Worm (Caenorhabditis elegans) whole organism, L3 larva: ENCODE results near the gene ZC239.14.
A peak's percentile ranks its signal among the peaks of the same experiment; 100 is the strongest.

Source experiments
- R02D3.7 ChIP-seq: fragments of 150-350 bp; optimal IDR thresholded peaks from 2 replicates; lab custom pipeline; 2014; ENCODE audit warnings: missing biosample characterization, missing genetic modification characterization
- aly-2 ChIP-seq: fragments of 150-350 bp; optimal IDR thresholded peaks from 2 replicates; lab custom pipeline; 2014; ENCODE audit warnings: missing biosample characterization, missing genetic modification characterization
- ama-1 ChIP-seq: fragments of 150-350 bp; optimal IDR thresholded peaks from 2 replicates; lab custom pipeline; 2018
- ceh-28 ChIP-seq: fragments of 150-350 bp; optimal IDR thresholded peaks from 2 replicates; lab custom pipeline; 2014; ENCODE audit warnings: missing biosample characterization, missing genetic modification reagents, missing genetic modification characterization
- ceh-9 ChIP-seq: sonication (generic microtip); optimal IDR thresholded peaks from 2 replicates; lab custom pipeline; 2018; ENCODE audit warnings: missing biosample characterization, missing genetic modification characterization
- daf-12 ChIP-seq: fragments of 150-350 bp; optimal IDR thresholded peaks from 2 replicates; lab custom pipeline; 2014; ENCODE audit warnings: missing biosample characterization, missing genetic modification reagents, missing genetic modification characterization
- egl-5 ChIP-seq: fragments of 150-350 bp; optimal IDR thresholded peaks from 2 replicates; lab custom pipeline; 2017; ENCODE audit warnings: missing biosample characterization, missing genetic modification reagents, missing genetic modification characterization, inconsistent platforms
- elt-2 ChIP-seq: sonication (generic microtip); optimal IDR thresholded peaks from 2 replicates; lab custom pipeline; 2016; ENCODE audit warnings: missing genetic modification reagents, mild to moderate bottlenecking, missing genetic modification characterization, missing compliant biosample characterization
- elt-3 ChIP-seq, 3 experiments: fragments of 150-350 bp in 1 of 3; sonication (generic microtip) in 2 of 3; optimal IDR thresholded peaks; 2 replicates in 2 of 3; 4 replicates in 1 of 3; lab custom pipeline; 2014 to 2017; ENCODE audit warnings: missing biosample characterization in 3 of 3, missing genetic modification characterization in 3 of 3
- eor-1 ChIP-seq, 2 experiments: fragments of 150-350 bp; optimal IDR thresholded peaks; 2 replicates each; lab custom pipeline; 2014 to 2018; ENCODE audit warnings: missing biosample characterization in 2 of 2, missing genetic modification characterization in 2 of 2
- fos-1 ChIP-seq: fragments of 150-350 bp; optimal IDR thresholded peaks from 2 replicates; lab custom pipeline; 2014; ENCODE audit warnings: missing biosample characterization, missing genetic modification characterization
- jun-1 ChIP-seq: fragments of 150-350 bp; optimal IDR thresholded peaks from 2 replicates; lab custom pipeline; 2014; ENCODE audit warnings: missing biosample characterization, missing genetic modification reagents, missing genetic modification characterization
- lin-15B ChIP-seq: fragments of 150-350 bp; optimal IDR thresholded peaks from 2 replicates; lab custom pipeline; 2014; ENCODE audit warnings: missing biosample characterization, missing genetic modification characterization
- lin-39 ChIP-seq: fragments of 150-350 bp; optimal IDR thresholded peaks from 2 replicates; lab custom pipeline; 2018; ENCODE audit warnings: missing biosample characterization, missing genetic modification reagents, missing genetic modification characterization
- nfya-1 ChIP-seq: sonication (generic microtip); optimal IDR thresholded peaks from 2 replicates; lab custom pipeline; 2017; ENCODE audit warnings: missing genetic modification characterization, mild to moderate bottlenecking, missing compliant biosample characterization, antibody characterized with exemption, moderate library complexity; ENCODE audit not compliant: insufficient read depth
- nhr-12 ChIP-seq: fragments of 150-350 bp; optimal IDR thresholded peaks from 2 replicates; lab custom pipeline; 2014; ENCODE audit warnings: missing biosample characterization, missing genetic modification characterization
- nhr-23 ChIP-seq: fragments of 150-350 bp; optimal IDR thresholded peaks from 2 replicates; lab custom pipeline; 2014; ENCODE audit warnings: missing biosample characterization, missing genetic modification reagents, missing genetic modification characterization
- nhr-237 ChIP-seq: fragments of 150-350 bp; optimal IDR thresholded peaks from 2 replicates; lab custom pipeline; 2014; ENCODE audit warnings: missing biosample characterization, missing genetic modification characterization
- nhr-25 ChIP-seq: sonication (generic microtip); optimal IDR thresholded peaks from 2 replicates; lab custom pipeline; 2017; ENCODE audit warnings: missing biosample characterization, missing genetic modification characterization
- nhr-43 ChIP-seq: sonication (generic microtip); optimal IDR thresholded peaks from 2 replicates; lab custom pipeline; 2016; ENCODE audit warnings: mild to moderate bottlenecking, missing genetic modification characterization, missing compliant biosample characterization; ENCODE audit not compliant: poor library complexity, severe bottlenecking
- nhr-67 ChIP-seq: fragments of 150-350 bp; optimal IDR thresholded peaks from 2 replicates; lab custom pipeline; 2014; ENCODE audit warnings: missing biosample characterization, missing genetic modification characterization
- nhr-76 ChIP-seq: fragments of 150-350 bp; sonication (generic microtip); optimal IDR thresholded peaks from 5 replicates; lab custom pipeline; 2014; ENCODE audit warnings: missing biosample characterization, missing genetic modification characterization
- nhr-77 ChIP-seq: fragments of 150-350 bp; optimal IDR thresholded peaks from 2 replicates; lab custom pipeline; 2014; ENCODE audit warnings: missing biosample characterization, missing genetic modification characterization
- pha-4 ChIP-seq: fragments of 150-350 bp; optimal IDR thresholded peaks from 2 replicates; lab custom pipeline; 2014; ENCODE audit warnings: missing biosample characterization, missing genetic modification reagents, missing genetic modification characterization
- pqm-1 ChIP-seq: fragments of 150-350 bp; optimal IDR thresholded peaks from 2 replicates; lab custom pipeline; 2017; ENCODE audit warnings: missing biosample characterization, missing genetic modification characterization, inconsistent platforms
- sea-2 ChIP-seq: fragments of 150-350 bp; sonication (generic microtip); optimal IDR thresholded peaks from 4 replicates; lab custom pipeline; 2014; ENCODE audit warnings: missing biosample characterization, missing genetic modification reagents, missing genetic modification characterization
- skn-1 ChIP-seq: fragments of 150-350 bp; optimal IDR thresholded peaks from 2 replicates; lab custom pipeline; 2014; ENCODE audit warnings: missing biosample characterization, missing genetic modification characterization
- tbx-2 ChIP-seq: sonication (generic microtip); optimal IDR thresholded peaks from 2 replicates; lab custom pipeline; 2016; ENCODE audit warnings: mild to moderate bottlenecking, missing genetic modification characterization, missing compliant biosample characterization
- unc-39 ChIP-seq: sonication (generic microtip); optimal IDR thresholded peaks from 4 replicates; lab custom pipeline; 2017; ENCODE audit warnings: missing biosample characterization, missing genetic modification characterization
- unc-62 ChIP-seq: fragments of 150-350 bp; sonication (generic microtip); optimal IDR thresholded peaks from 4 replicates; lab custom pipeline; 2014; ENCODE audit warnings: missing biosample characterization, missing genetic modification reagents, missing genetic modification characterization
- ztf-11 ChIP-seq: fragments of 150-350 bp; optimal IDR thresholded peaks from 2 replicates; lab custom pipeline; 2014; ENCODE audit warnings: missing biosample characterization, missing genetic modification characterization
- ztf-4 ChIP-seq: fragments of 150-350 bp; optimal IDR thresholded peaks from 2 replicates; lab custom pipeline; 2014; ENCODE audit warnings: missing biosample characterization, missing genetic modification characterization

The ZC239.14 gene

DNA sequence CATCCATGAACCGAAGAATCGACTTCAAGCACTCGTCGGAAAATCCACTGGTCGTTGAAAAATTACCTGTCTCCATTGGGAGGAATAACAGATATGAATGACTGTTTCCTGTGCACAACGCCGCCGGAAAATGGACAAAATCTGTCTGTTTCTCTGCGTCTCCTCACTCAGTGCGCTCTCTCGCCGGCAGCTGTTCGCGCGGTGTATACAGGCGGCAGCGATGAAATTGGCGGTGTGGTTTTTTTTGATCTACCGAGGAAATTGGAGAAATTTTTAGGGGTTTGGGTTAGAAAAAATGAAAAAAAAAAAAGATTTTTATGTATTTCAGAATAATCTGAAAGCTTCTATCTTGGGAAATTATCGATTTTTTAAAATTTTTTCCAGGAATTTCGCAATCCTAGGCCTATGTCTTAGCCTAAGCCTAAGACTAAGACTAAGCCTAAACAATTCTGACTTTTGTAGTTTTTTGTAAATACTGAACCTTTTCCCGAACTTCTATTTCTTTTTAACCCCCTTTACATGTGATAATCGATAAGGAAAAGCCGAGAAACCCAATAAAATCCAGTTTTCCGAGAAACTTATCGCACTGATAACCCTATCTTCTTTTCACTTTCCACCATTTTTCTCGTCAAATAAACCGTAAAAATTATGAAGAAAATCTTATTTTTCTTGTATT lies 26.3 kb upstream of the ZC239.14 start, which contains the start of the genes fbxc-50 and C17F4.2:
TSS of gene fbxc-50 (minus strand) at position 81 of the 676 bp plus-strand sequence.
TSS of gene C17F4.2 (plus strand) at position 626 of the 676 bp plus-strand sequence.
- TF ChIP-seq lin-39 (tag; lab: Kevin White, UChicago) (no peak), nhr-43 (tag; lab: Kevin White, UChicago) (no peak), nhr-25 (tag; lab: Kevin White, UChicago) (no peak), ceh-28 (tag; lab: Kevin White, UChicago) (no peak), elt-3 (tag; optimal IDR thresholded peaks at IDR 0.05; lab: Kevin White, UChicago) (no peak)
- TF ChIP-seq, all 47 proteins: peak for 0

DNA sequence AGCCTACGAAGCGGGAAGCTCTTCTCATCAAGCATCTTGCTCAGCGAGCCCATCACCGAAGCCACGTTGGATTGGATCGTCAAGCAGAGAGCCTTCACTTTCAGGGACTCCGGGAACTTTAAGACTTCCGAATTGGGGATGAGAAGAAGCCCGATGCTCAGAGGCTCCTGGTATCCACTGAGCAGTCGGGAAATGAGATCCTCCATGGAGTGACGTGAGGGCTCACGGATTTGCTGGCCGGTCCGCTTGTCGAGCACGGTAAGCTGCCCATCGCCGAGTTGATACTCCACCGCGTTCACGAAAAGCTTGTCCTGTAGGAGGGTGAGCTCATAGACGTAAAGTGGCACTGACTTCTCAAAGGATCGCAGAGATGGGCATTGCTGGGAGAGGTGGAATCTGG lies 25.7 kb upstream of the ZC239.14 start:
- no peak for TF ChIP-seq R02D3.7
- no peak for TF ChIP-seq ama-1 (lab: Kevin White, UChicago)
- no peak for TF ChIP-seq ceh-9 (tag; lab: Kevin White, UChicago)
- TF ChIP-seq, all 47 proteins: peak for 0

DNA sequence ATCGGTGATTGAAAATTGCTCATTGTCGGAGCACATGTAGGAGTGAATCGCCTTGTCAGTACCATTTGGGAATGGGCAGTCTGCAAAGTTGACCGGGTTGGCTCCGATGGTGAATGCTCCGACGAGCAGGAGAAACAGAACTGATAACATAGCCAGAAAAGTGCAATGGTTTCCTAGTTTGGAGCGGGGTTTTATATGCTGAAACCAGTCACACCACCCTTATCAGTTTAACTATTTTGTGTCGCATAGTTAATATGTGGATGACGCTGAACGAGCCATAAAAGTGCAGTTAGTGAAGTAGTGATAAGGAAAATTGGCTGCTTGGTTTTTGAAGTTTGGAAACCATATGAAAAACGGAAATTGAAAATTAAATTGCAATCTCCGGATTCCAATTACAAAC lies 24.0 kb upstream of the ZC239.14 start, which contains the start of gene C17F4.7:
TSS of gene C17F4.7 (minus strand) at position 180 of the 400 bp plus-strand sequence.
- TF ChIP-seq pha-4 (tag; lab: Kevin White, UChicago) (no peak), ama-1 (lab: Kevin White, UChicago) (no peak), unc-62 (GFP tag; lab: Kevin White, UChicago) (no peak), nhr-25 (tag; lab: Kevin White, UChicago) (no peak), pqm-1 (tag; lab: Kevin White, UChicago) (peak; percentile 96), elt-2 (tag; lab: Kevin White, UChicago) (peak; percentile 99), ceh-28 (tag; lab: Kevin White, UChicago) (no peak), nfya-1 (no peak), jun-1 (tag; lab: Kevin White, UChicago) (peak; percentile 71), lin-15B (no peak), nhr-67 (no peak), ztf-11 (tag; lab: Kevin White, UChicago) (no peak), tbx-2 (tag; lab: Kevin White, UChicago) (no peak)

DNA sequence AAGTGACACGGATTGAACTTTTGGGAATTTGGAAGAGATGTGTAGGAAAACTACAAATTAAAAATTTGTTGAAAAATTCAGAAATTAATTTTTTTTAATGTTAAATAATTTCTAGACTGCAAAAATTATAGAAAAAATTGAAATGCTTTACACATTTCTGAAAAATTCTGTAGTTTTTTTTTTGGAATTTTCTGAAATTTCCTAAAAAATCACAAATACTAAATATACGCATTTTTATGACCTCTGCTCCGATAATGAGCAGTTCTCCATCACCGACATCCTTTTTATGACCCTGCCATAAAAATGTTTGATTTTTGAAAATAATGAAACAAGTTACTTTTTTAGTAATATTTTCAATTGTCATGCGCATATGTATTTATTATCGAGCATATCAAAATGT lies 22.9 kb upstream of the ZC239.14 start:
- TF ChIP-seq nhr-237 (tag; lab: Kevin White, UChicago), result no peak
- no peak for TF ChIP-seq pqm-1 (tag; lab: Kevin White, UChicago)
- peak; percentile 54 for TF ChIP-seq nhr-77
- TF ChIP-seq nhr-12 (tag; lab: Kevin White, UChicago), result no peak
- no peak for TF ChIP-seq tbx-2 (tag; lab: Kevin White, UChicago)
- TF ChIP-seq eor-1 (tag; optimal IDR thresholded peaks at IDR 0.05; lab: Kevin White, UChicago), result no peak
- TF ChIP-seq egl-5 (tag; lab: Kevin White, UChicago), result no peak
- TF ChIP-seq skn-1 (tag; lab: Kevin White, UChicago), result no peak
- no peak for TF ChIP-seq ztf-4 (tag; lab: Kevin White, UChicago)
- no peak for TF ChIP-seq R02D3.7
- TF ChIP-seq nhr-76 (tag; lab: Kevin White, UChicago), result no peak
- TF ChIP-seq fos-1 (tag; lab: Kevin White, UChicago), result peak; percentile 9
- TF ChIP-seq nhr-67, result no peak
- no peak for TF ChIP-seq ama-1 (lab: Kevin White, UChicago)
- TF ChIP-seq elt-2 (tag; lab: Kevin White, UChicago), result peak; percentile 50
- TF ChIP-seq ceh-9 (tag; lab: Kevin White, UChicago), result no peak

DNA sequence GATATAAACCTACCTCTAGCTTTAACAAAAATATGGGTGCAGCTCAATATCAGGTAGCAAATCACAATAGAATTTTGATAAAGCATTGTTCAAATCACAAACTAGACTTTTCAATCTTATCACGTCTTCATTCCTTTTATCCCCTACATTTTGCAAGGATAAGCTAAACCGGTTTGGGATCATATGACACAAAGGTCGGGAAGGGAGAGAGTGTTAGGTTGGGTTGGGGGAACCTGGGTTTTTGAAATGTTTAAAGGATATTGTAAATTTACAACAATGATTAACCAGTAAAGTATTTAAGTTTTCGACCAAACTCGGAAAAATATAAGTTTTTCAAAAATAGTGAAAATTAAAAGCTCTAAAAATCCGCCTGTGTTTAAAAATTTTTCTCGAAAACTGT lies 22.2 kb upstream of the ZC239.14 start, which contains the start of gene C17F4.12:
TSS of gene C17F4.12 (minus strand) at position 101 of the 400 bp plus-strand sequence.
- TF ChIP-seq unc-39 (tag; lab: Kevin White, UChicago) (no peak), nhr-67 (no peak), ama-1 (lab: Kevin White, UChicago) (no peak), ztf-11 (tag; lab: Kevin White, UChicago) (no peak), R02D3.7 (no peak), elt-2 (tag; lab: Kevin White, UChicago) (no peak), sea-2 (no peak), nhr-237 (tag; lab: Kevin White, UChicago) (no peak)

DNA sequence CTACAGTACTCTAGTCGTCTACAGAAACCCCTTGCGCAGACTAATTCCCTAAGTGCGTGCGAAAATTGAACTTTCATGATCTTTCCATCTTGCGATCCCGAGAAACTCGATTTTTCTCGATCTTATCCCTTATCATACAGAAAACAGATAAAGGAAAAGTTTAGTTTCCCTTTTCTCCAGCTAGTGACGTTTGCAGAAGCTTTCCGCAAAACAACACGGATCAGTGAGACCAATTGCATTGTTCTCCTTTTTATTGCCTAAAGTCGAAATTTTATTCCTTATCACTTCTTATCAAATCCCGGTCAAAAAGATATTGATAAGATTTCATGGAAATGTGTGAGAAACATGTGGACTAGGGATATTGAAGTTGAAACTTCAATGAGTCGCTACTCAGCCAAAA lies 20.0 kb upstream of the ZC239.14 start:
- TF ChIP-seq aly-2 (no peak), elt-3 (tag; optimal IDR thresholded peaks at IDR 0.05; lab: Kevin White, UChicago) (peak in 1 of 3 experiments; percentile 27), lin-39 (tag; lab: Kevin White, UChicago) (no peak), nfya-1 (no peak), nhr-23 (tag; lab: Kevin White, UChicago) (peak; percentile 35), jun-1 (tag; lab: Kevin White, UChicago) (no peak), ztf-4 (tag; lab: Kevin White, UChicago) (no peak), nhr-67 (no peak), daf-12 (no peak)
